Worm (Caenorhabditis elegans): ENCODE results near the gene dop-5.

dop-5 gene

DNA sequence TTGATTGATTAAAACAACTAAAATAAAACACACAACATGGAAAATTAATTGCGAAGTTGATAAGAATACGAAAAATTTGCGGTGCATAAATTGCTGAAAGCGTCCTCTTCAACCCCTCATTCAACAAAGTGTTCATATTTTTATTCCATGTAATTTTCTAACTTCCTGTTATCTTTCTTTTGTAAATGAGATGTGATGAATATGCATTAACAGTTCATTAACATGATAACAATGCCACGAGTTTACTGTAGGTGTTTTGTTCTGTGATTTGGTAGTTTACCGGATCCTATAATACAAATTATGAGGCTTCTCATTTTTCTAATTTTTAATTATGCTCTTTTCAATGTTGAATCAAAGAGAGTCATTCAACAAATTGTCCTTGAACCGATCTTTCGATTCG lies 36.9 kb downstream of the dop-5 start, which contains the start of gene F47G9.6:
TSS of gene F47G9.6 (plus strand) at position 301 of the 400 bp plus-strand sequence.
- TF ChIP-seq nhr-77 (tag; optimal IDR thresholded peaks at IDR 0.05) (no peak), lin-11 (tag; optimal IDR thresholded peaks at IDR 0.05) (no peak), nhr-10 (tag; optimal IDR thresholded peaks at IDR 0.05) (no peak), crh-2 (tag; optimal IDR thresholded peaks at IDR 0.05) (no peak), sma-3 (GFP tag; optimal IDR thresholded peaks at IDR 0.05) (no peak), F13H6.1 (tag; optimal IDR thresholded peaks at IDR 0.05) (no peak), gmeb-1 (tag; optimal IDR thresholded peaks at IDR 0.05) (no peak)

DNA sequence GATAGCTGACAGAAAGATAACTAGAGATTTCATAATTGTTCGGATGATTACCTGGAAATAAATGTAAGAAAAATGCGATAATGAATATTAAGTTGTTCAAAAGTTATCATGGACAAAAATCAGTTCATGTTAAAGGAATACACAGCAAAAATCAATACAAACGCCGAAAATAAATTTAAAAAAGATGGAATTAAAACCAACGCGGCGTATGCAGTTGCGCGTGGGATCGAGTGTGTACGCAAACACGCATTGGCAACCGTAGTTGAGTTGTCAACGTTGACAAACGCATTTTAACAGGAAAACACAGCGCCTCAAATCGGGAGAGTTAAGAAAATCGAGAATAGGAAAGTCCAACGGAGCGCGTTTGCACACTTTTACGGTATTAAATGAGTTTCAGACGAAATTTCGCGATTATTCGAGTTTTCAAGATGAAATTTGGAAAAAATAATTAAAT lies 39.1 kb downstream of the dop-5 start, which contains the start of gene tmed-10:
TSS of gene tmed-10 (minus strand) at position 51 of the 454 bp plus-strand sequence.
- TF ChIP-seq dmd-4 (tag; optimal IDR thresholded peaks at IDR 0.05) (no peak), nhr-11 (tag; optimal IDR thresholded peaks at IDR 0.05) (no peak), ZK546.5 (tag; optimal IDR thresholded peaks at IDR 0.05) (no peak), nhr-10 (tag; optimal IDR thresholded peaks at IDR 0.05) (no peak), nhr-23 (tag; optimal IDR thresholded peaks at IDR 0.05) (no peak), R02D3.7 (tag; optimal IDR thresholded peaks at IDR 0.05) (no peak), fos-1 (tag; optimal IDR thresholded peaks at IDR 0.05) (peak; percentile 33), egl-27 (tag; optimal IDR thresholded peaks at IDR 0.05) (no peak), sma-9 (GFP tag; optimal IDR thresholded peaks at IDR 0.05) (peak; percentile 63), sma-9 (tag; optimal IDR thresholded peaks at IDR 0.05) (no peak), lin-39 (tag; optimal IDR thresholded peaks at IDR 0.05) (no peak), gmeb-1 (tag; optimal IDR thresholded peaks at IDR 0.05) (no peak), lsy-2 (tag; optimal IDR thresholded peaks at IDR 0.05) (peak; percentile 66 to 93), nhr-25 (tag; optimal IDR thresholded peaks at IDR 0.05) (no peak), nhr-12 (tag; optimal IDR thresholded peaks at IDR 0.05) (no peak), unc-39 (tag; optimal IDR thresholded peaks at IDR 0.05) (no peak), unc-55 (GFP tag; optimal IDR thresholded peaks at IDR 0.05) (peak; percentile 61), C34F6.9 (tag; optimal IDR thresholded peaks at IDR 0.05) (peak; percentile 77), ztf-11 (tag; optimal IDR thresholded peaks at IDR 0.05) (no peak), ceh-82 (tag; optimal IDR thresholded peaks at IDR 0.05) (no peak), mbf-1 (tag; optimal IDR thresholded peaks at IDR 0.05) (no peak), nhr-6 (tag; optimal IDR thresholded peaks at IDR 0.05) (no peak), F13H6.1 (tag; optimal IDR thresholded peaks at IDR 0.05) (peak; percentile 51), alr-1 (tag; optimal IDR thresholded peaks at IDR 0.05) (no peak), snpc-4 (tag; optimal IDR thresholded peaks at IDR 0.05) (peak; percentile 12), Y55F3AM.14 (GFP tag; optimal IDR thresholded peaks at IDR 0.05) (no peak), elt-3 (tag; optimal IDR thresholded peaks at IDR 0.05) (no peak), nhr-129 (tag; optimal IDR thresholded peaks at IDR 0.05) (peak; percentile 69), ama-1 (optimal IDR thresholded peaks at IDR 0.05) (no peak), nhr-237 (tag; optimal IDR thresholded peaks at IDR 0.05) (no peak), nhr-21 (tag; optimal IDR thresholded peaks at IDR 0.05) (no peak), ztf-1 (GFP tag; conservative IDR thresholded peaks at IDR 0.05) (no peak), skn-1 (tag; optimal IDR thresholded peaks at IDR 0.05) (no peak), ztf-4 (tag; optimal IDR thresholded peaks at IDR 0.05) (no peak), elt-1 (tag; optimal IDR thresholded peaks at IDR 0.05) (no peak), sma-3 (GFP tag; optimal IDR thresholded peaks at IDR 0.05) (peak; percentile 54), ceh-16 (tag; optimal IDR thresholded peaks at IDR 0.05) (no peak), mdl-1 (tag; optimal IDR thresholded peaks at IDR 0.05) (no peak), zag-1 (tag; optimal IDR thresholded peaks at IDR 0.05) (peak; percentile 47), sem-4 (tag; optimal IDR thresholded peaks at IDR 0.05) (no peak), blmp-1 (tag; optimal IDR thresholded peaks at IDR 0.05; ENCODE audit: insufficient read depth) (no peak), aly-2 (tag; optimal IDR thresholded peaks at IDR 0.05) (no peak), lin-13 (GFP tag; optimal IDR thresholded peaks at IDR 0.05) (peak; percentile 6), mab-5 (tag; optimal IDR thresholded peaks at IDR 0.05) (no peak), unc-62 (GFP tag; optimal IDR thresholded peaks at IDR 0.05) (no peak), lin-11 (tag; optimal IDR thresholded peaks at IDR 0.05) (no peak), peb-1 (tag; optimal IDR thresholded peaks at IDR 0.05) (no peak), crh-2 (tag; optimal IDR thresholded peaks at IDR 0.05) (peak; percentile 80), nhr-77 (tag; optimal IDR thresholded peaks at IDR 0.05) (no peak)
